Fruit fly (Drosophila melanogaster): Measurements from ENCODE around the gene CG15564.

The CG15564 gene

dm6 chr3R:31252093-31252962 lies 17.2 kb upstream of the CG15564 start, which contains the start of the genes qless and mRpL32 (continued):
- TF ChIP-seq dmrt99B (tag; optimal IDR thresholded peaks at IDR 0.05) (no peak), lab (GFP tag; optimal IDR thresholded peaks at IDR 0.05) (no peak), CG34422 (GFP tag; IDR thresholded peaks at IDR 0.05) (peak; percentile 92), shn (GFP tag; optimal IDR thresholded peaks at IDR 0.05) (peak; percentile 48), CG4617 (GFP tag; optimal IDR thresholded peaks at IDR 0.05; ENCODE audit: borderline replicate concordance) (peak; percentile 33), Fer2 (tag; optimal IDR thresholded peaks at IDR 0.05) (peak; percentile 45), B-H2 (GFP tag; optimal IDR thresholded peaks at IDR 0.05) (peak; percentile 30), Sox102F (GFP tag; optimal IDR thresholded peaks at IDR 0.05) (peak; percentile 36), CG6272 (GFP tag; IDR thresholded peaks at IDR 0.05) (peak; percentile 79), crc (GFP tag; optimal IDR thresholded peaks at IDR 0.05) (peak; percentile 52), hb (GFP tag; IDR thresholded peaks at IDR 0.05; ENCODE audit: partially characterized antibody) (no peak), Fer1 (GFP tag; optimal IDR thresholded peaks at IDR 0.05) (peak; percentile 28), oc (tag; optimal IDR thresholded peaks at IDR 0.05) (no peak), CG13296 (GFP tag; optimal IDR thresholded peaks at IDR 0.05) (peak; percentile 49), CG4854 (GFP tag; optimal IDR thresholded peaks at IDR 0.05) (peak; percentile 48), CG10654 (GFP tag; optimal IDR thresholded peaks at IDR 0.05) (peak; percentile 72), CG10267 (tag; optimal IDR thresholded peaks at IDR 0.05) (peak; percentile 51), BEAF-32 (GFP tag; optimal IDR thresholded peaks at IDR 0.05) (peak; percentile 82), CTCF (GFP tag; optimal IDR thresholded peaks at IDR 0.05) (no peak), ham (GFP tag; IDR thresholded peaks at IDR 0.05) (no peak), H15 (GFP tag; IDR thresholded peaks at IDR 0.05) (peak; percentile 80), CG16813 (GFP tag; IDR thresholded peaks at IDR 0.05; ENCODE audit: partially characterized antibody) (peak; percentile 70), stc (GFP tag; IDR thresholded peaks at IDR 0.05) (peak; percentile 75), CG10565 (GFP tag; optimal IDR thresholded peaks at IDR 0.05) (peak; percentile 20), phol (tag; optimal IDR thresholded peaks at IDR 0.05) (peak; percentile 74), schlank (tag; optimal IDR thresholded peaks at IDR 0.05) (no peak), tna (GFP tag; IDR thresholded peaks at IDR 0.05; ENCODE audit: partially characterized antibody) (no peak), fd102C (GFP tag; optimal IDR thresholded peaks at IDR 0.05) (no peak), Dek (tag; optimal IDR thresholded peaks at IDR 0.05) (no peak), Hand (GFP tag; optimal IDR thresholded peaks at IDR 0.05) (no peak), CG16815 (GFP tag; optimal IDR thresholded peaks at IDR 0.05) (no peak), Abd-B (GFP tag; optimal IDR thresholded peaks at IDR 0.05) (no peak), abd-A (tag; optimal IDR thresholded peaks at IDR 0.05) (no peak), Pdp1 (GFP tag; optimal IDR thresholded peaks at IDR 0.05) (peak; percentile 71 to 99), Myb (GFP tag; optimal IDR thresholded peaks at IDR 0.05) (no peak), CG32767 (GFP tag; IDR thresholded peaks at IDR 0.05) (peak; percentile 54), CkIIα-i1 (GFP tag; IDR thresholded peaks at IDR 0.05) (no peak), CG11696 (GFP tag; IDR thresholded peaks at IDR 0.05) (peak; percentile 50; the same call in 1 of the 2 replicates), eyg (GFP tag; optimal IDR thresholded peaks at IDR 0.05) (peak; percentile 42), CG18619 (GFP tag; optimal IDR thresholded peaks at IDR 0.05) (no peak), Dll (GFP tag; IDR thresholded peaks at IDR 0.05; ENCODE audit: partially characterized antibody) (peak; percentile 92), prd (optimal IDR thresholded peaks at IDR 0.05) (no peak), prd (GFP tag; IDR thresholded peaks at IDR 0.05) (peak; percentile 94), ab (GFP tag; optimal IDR thresholded peaks at IDR 0.05) (no peak), CG15011 (GFP tag; optimal IDR thresholded peaks at IDR 0.05) (no peak), CG17912 (GFP tag; optimal IDR thresholded peaks at IDR 0.05) (no peak), CG9797 (GFP tag; optimal IDR thresholded peaks at IDR 0.05) (peak; percentile 42), CG12299 (tag; optimal IDR thresholded peaks at IDR 0.05) (no peak), Dip3 (GFP tag; optimal IDR thresholded peaks at IDR 0.05) (peak; percentile 19)

Data from whole organism, embryonic.